Worm (Caenorhabditis elegans): ENCODE results near the gene nhr-225.

- no peak for TF ChIP-seq duxl-1 (tag; optimal IDR thresholded peaks at IDR 0.05; ENCODE audit: poor library complexity)
- no peak for TF ChIP-seq spr-1 (tag; optimal IDR thresholded peaks at IDR 0.05)
- TF ChIP-seq rbr-2 (tag; optimal IDR thresholded peaks at IDR 0.05), result no peak
- no peak for TF ChIP-seq nhr-76 (tag; optimal IDR thresholded peaks at IDR 0.05)
- no peak for TF ChIP-seq nhr-10 (tag; optimal IDR thresholded peaks at IDR 0.05)
- no peak for TF ChIP-seq ama-1 (optimal IDR thresholded peaks at IDR 0.05)
- TF ChIP-seq hif-1 (tag; optimal IDR thresholded peaks at IDR 0.05), result no peak
- no peak for TF ChIP-seq madf-5 (GFP tag; IDR thresholded peaks at IDR 0.05)
Observed at ce11 chrV:2336151-2336550, 45.9 kb upstream of the nhr-225 start, which contains the start of gene irld-28.

Measured in whole organism, L4 larva.